Fruit fly (Drosophila melanogaster): ENCODE results near the gene CG12713.

CG12713 gene

DNA sequence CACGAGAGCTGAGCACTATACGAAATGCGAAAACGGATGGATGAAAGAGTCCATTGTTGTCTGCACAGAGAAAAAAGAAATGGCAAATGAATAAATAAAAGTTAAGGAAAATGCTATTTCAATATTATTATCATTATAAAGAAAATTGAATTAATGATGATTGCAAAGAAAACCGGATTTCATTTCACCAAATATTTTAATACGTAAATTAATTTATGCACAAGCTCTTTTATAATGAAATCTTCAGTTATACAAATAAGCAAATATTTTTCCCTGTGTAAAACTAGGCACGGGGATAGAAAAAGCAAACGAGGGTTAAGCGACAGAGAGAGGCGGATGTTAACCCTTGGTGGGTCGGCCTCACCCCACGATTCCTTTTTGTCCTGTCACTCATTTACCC is 44.9 kb upstream of the CG12713 start (continued):
- peak; percentile 8 for TF ChIP-seq CG15011 (GFP tag; optimal IDR thresholded peaks at IDR 0.05)
- TF ChIP-seq pzg (GFP tag; optimal IDR thresholded peaks at IDR 0.05): no peak
- TF ChIP-seq HLHmδ (GFP tag; optimal IDR thresholded peaks at IDR 0.05): no peak
- peak; percentile 59 for TF ChIP-seq CG15601 (tag; optimal IDR thresholded peaks at IDR 0.05)
- no peak for TF ChIP-seq hbn (GFP tag; IDR thresholded peaks at IDR 0.05; ENCODE audit: partially characterized antibody)
- peak; percentile 74 for TF ChIP-seq nmo (GFP tag; optimal IDR thresholded peaks at IDR 0.05)
- TF ChIP-seq CG13424 (tag; optimal IDR thresholded peaks at IDR 0.05): peak; percentile 66
- no peak for TF ChIP-seq kah (GFP tag; optimal IDR thresholded peaks at IDR 0.05)
- TF ChIP-seq br (optimal IDR thresholded peaks at IDR 0.05): no peak
- TF ChIP-seq z (GFP tag; IDR thresholded peaks at IDR 0.05): no peak
- TF ChIP-seq insv (GFP tag; optimal IDR thresholded peaks at IDR 0.05): no peak
- peak; percentile 79 for TF ChIP-seq row (GFP tag; IDR thresholded peaks at IDR 0.05)
- no peak for TF ChIP-seq CG11696 (GFP tag; IDR thresholded peaks at IDR 0.05)
- peak; percentile 26; the same call in 1 of the 2 replicates for TF ChIP-seq CG14667 (GFP tag; IDR thresholded peaks at IDR 0.05)
- peak; percentile 50 for TF ChIP-seq Kr (GFP tag; optimal IDR thresholded peaks at IDR 0.05)
- TF ChIP-seq CG15269 (tag; optimal IDR thresholded peaks at IDR 0.05): peak; percentile 42
- no peak for TF ChIP-seq HHEX (GFP tag; optimal IDR thresholded peaks at IDR 0.05)
- peak in 1 of 2 experiments; percentile 38 for TF ChIP-seq Eip74EF (GFP tag; optimal IDR thresholded peaks at IDR 0.05)
- TF ChIP-seq fd3F (GFP tag; optimal IDR thresholded peaks at IDR 0.05): no peak
- no peak for TF ChIP-seq pita (GFP tag; optimal IDR thresholded peaks at IDR 0.05)
- no peak for TF ChIP-seq psq (GFP tag; optimal IDR thresholded peaks at IDR 0.05)
- TF ChIP-seq amos (GFP tag; IDR thresholded peaks at IDR 0.05; ENCODE audit: partially characterized antibody): no peak
- TF ChIP-seq CG10462 (GFP tag; optimal IDR thresholded peaks at IDR 0.05): peak; percentile 4
- no peak for TF ChIP-seq pan (optimal IDR thresholded peaks at IDR 0.05)
- no peak for TF ChIP-seq pan (GFP tag; optimal IDR thresholded peaks at IDR 0.05 in 1 of 2, IDR thresholded peaks at IDR 0.05 in 1 of 2)
- peak in 1 of 2 experiments; percentile 41 for TF ChIP-seq tll (GFP tag; optimal IDR thresholded peaks at IDR 0.05)
- TF ChIP-seq chm (GFP tag; IDR thresholded peaks at IDR 0.05): no peak
- TF ChIP-seq CG14965 (GFP tag; optimal IDR thresholded peaks at IDR 0.05; ENCODE audit: borderline replicate concordance): no peak
- no peak for TF ChIP-seq CG1603 (tag; optimal IDR thresholded peaks at IDR 0.05)
- no peak for TF ChIP-seq CG9215 (GFP tag; IDR thresholded peaks at IDR 0.05)
- no peak for TF ChIP-seq NC2β (GFP tag; optimal IDR thresholded peaks at IDR 0.05)
- TF ChIP-seq gem (tag; optimal IDR thresholded peaks at IDR 0.05): peak; percentile 84
- no peak for TF ChIP-seq vfl (GFP tag; optimal IDR thresholded peaks at IDR 0.05)
- no peak for TF ChIP-seq H15 (GFP tag; IDR thresholded peaks at IDR 0.05)
- 0 out of 2 replicates have a peak, but pooled peaks have one; percentile 23 for TF ChIP-seq ssp (GFP tag; IDR thresholded peaks at IDR 0.05)
- no peak for TF ChIP-seq CG2199 (GFP tag; IDR thresholded peaks at IDR 0.05)
- TF ChIP-seq CG10209 (GFP tag; optimal IDR thresholded peaks at IDR 0.05): peak; percentile 25
- TF ChIP-seq CG6689 (GFP tag; IDR thresholded peaks at IDR 0.05): peak; percentile 67
- no peak for TF ChIP-seq knrl (GFP tag; IDR thresholded peaks at IDR 0.05; ENCODE audit: partially characterized antibody)
- TF ChIP-seq ERR (GFP tag; optimal IDR thresholded peaks at IDR 0.05): no peak
- no peak for TF ChIP-seq CG10321 (GFP tag; IDR thresholded peaks at IDR 0.05)
- peak; percentile 29 for TF ChIP-seq CG30020 (tag; optimal IDR thresholded peaks at IDR 0.05)
- TF ChIP-seq ems (GFP tag; optimal IDR thresholded peaks at IDR 0.05): no peak
- TF ChIP-seq CG12391 (tag; optimal IDR thresholded peaks at IDR 0.05): peak; percentile 77
- no peak for TF ChIP-seq sr (GFP tag; IDR thresholded peaks at IDR 0.05)
- TF ChIP-seq bsh (GFP tag; optimal IDR thresholded peaks at IDR 0.05): peak in 1 of 2 experiments; percentile 81
- TF ChIP-seq CG7786 (GFP tag; optimal IDR thresholded peaks at IDR 0.05): no peak
- TF ChIP-seq slbo (GFP tag; IDR thresholded peaks at IDR 0.05): no peak
- no peak for TF ChIP-seq Sry-β (GFP tag; optimal IDR thresholded peaks at IDR 0.05)
- 0 out of 2 replicates have a peak, but pooled peaks have one; percentile 16 for TF ChIP-seq ranshi (GFP tag; IDR thresholded peaks at IDR 0.05)
- no peak for TF ChIP-seq Gug (GFP tag; IDR thresholded peaks at IDR 0.05)

All from whole organism, embryonic.